Fruit fly (Drosophila melanogaster): ENCODE measurements around the gene pasha.

pasha gene

dm6 chr3R:31605790-31606189 is 12.0 kb upstream of the pasha start:
- no peak for TF ChIP-seq noc (tag; optimal IDR thresholded peaks at IDR 0.05)

dm6 chr3R:31606242-31607143 is 11.3 kb upstream of the pasha start:
- TF ChIP-seq noc (tag; optimal IDR thresholded peaks at IDR 0.05): no peak

dm6 chr3R:31607287-31607849 is 10.4 kb upstream of the pasha start:
- TF ChIP-seq noc (tag; optimal IDR thresholded peaks at IDR 0.05): no peak

- TF ChIP-seq noc (tag; optimal IDR thresholded peaks at IDR 0.05): no peak
Measured at dm6 chr3R:31608030-31608429, 9.7 kb upstream of the pasha start.

dm6 chr3R:31608438-31609188 is 9.2 kb upstream of the pasha start:
- peak; percentile 57 for TF ChIP-seq noc (tag; optimal IDR thresholded peaks at IDR 0.05)

- TF ChIP-seq noc (tag; optimal IDR thresholded peaks at IDR 0.05): no peak
Measured at dm6 chr3R:31609413-31610054, 8.2 kb upstream of the pasha start.

dm6 chr3R:31610639-31611594 is 6.9 kb upstream of the pasha start, which contains the start of gene Med:
TSS of gene Med (plus strand) at chr3R:31611046.
- no peak for TF ChIP-seq noc (tag; optimal IDR thresholded peaks at IDR 0.05)

- TF ChIP-seq noc (tag; optimal IDR thresholded peaks at IDR 0.05): no peak
Measured at dm6 chr3R:31612564-31612963, 5.2 kb upstream of the pasha start, which contains the start of gene CycG. TSS of gene CycG (minus strand) at chr3R:31612664.

- TF ChIP-seq noc (tag; optimal IDR thresholded peaks at IDR 0.05): peak; percentile 96
Measured at dm6 chr3R:31616001-31616400, 1.8 kb upstream of the pasha start, which contains the start of the genes Mnat9 and CG1792. TSS of gene Mnat9 (minus strand) at chr3R:31616160. TSS of gene CG1792 (plus strand) at chr3R:31616303.

dm6 chr3R:31621814-31622213 is 4.0 kb downstream of the pasha start, which contains the start of gene kek6:
TSS of gene kek6 (plus strand) at chr3R:31622136.
- TF ChIP-seq noc (tag; optimal IDR thresholded peaks at IDR 0.05): no peak

dm6 chr3R:31622648-31623047 is 4.9 kb downstream of the pasha start:
- no peak for TF ChIP-seq noc (tag; optimal IDR thresholded peaks at IDR 0.05)

dm6 chr3R:31626237-31626636 is 8.5 kb downstream of the pasha start:
- no peak for TF ChIP-seq noc (tag; optimal IDR thresholded peaks at IDR 0.05)

- no peak for TF ChIP-seq noc (tag; optimal IDR thresholded peaks at IDR 0.05)
Measured at dm6 chr3R:31627186-31627585, 9.4 kb downstream of the pasha start.

dm6 chr3R:31630376-31630775 is 12.6 kb downstream of the pasha start:
- TF ChIP-seq noc (tag; optimal IDR thresholded peaks at IDR 0.05): no peak

dm6 chr3R:31632316-31632715 is 14.5 kb downstream of the pasha start:
- TF ChIP-seq noc (tag; optimal IDR thresholded peaks at IDR 0.05): no peak

All from whole organism, larva.